Fruit fly (Drosophila melanogaster) whole organism, embryonic: ENCODE data around the gene mei-P26.

Source experiments
- ATbp ChIP-seq: fragments of 200-800 bp; sonication (Bioruptor generic); optimal IDR thresholded peaks from 2 replicates; lab custom pipeline; 2017; ENCODE audit warnings: missing biosample characterization, mild to moderate bottlenecking, missing genetic modification characterization, missing genetic modification reagents
- Asciz ChIP-seq: fragments of 200-800 bp; sonication (Bioruptor generic); optimal IDR thresholded peaks from 2 replicates; lab custom pipeline; 2017; ENCODE audit warnings: missing biosample characterization, mild to moderate bottlenecking, missing genetic modification characterization, missing genetic modification reagents
- BEAF-32 ChIP-seq: fragments of 200-800 bp; sonication (Bioruptor generic); optimal IDR thresholded peaks from 3 replicates; lab custom pipeline; 2017; ENCODE audit warnings: missing biosample characterization, missing genetic modification characterization, mild to moderate bottlenecking, moderate library complexity, missing genetic modification reagents
- Bgb ChIP-seq: fragments of 200-800 bp; sonication (Bioruptor generic); IDR thresholded peaks from 2 replicates; pipeline ENCODE4 v1.3.6; 2022; ENCODE audit warnings: missing biosample characterization, missing genetic modification characterization; ENCODE audit not compliant: partially characterized antibody
- CG10959 ChIP-seq: fragments of 200-800 bp; sonication (Bioruptor generic); IDR thresholded peaks from 2 replicates; pipeline ENCODE4 v1.3.6; 2022; ENCODE audit warnings: missing biosample characterization, missing genetic modification characterization
- CG11085 ChIP-seq: fragments of 200-800 bp; sonication (Bioruptor generic); IDR thresholded peaks from 2 replicates; pipeline ENCODE4 v1.3.6; 2022; ENCODE audit warnings: missing biosample characterization, missing genetic modification characterization
- CG11398 ChIP-seq: fragments of 200-800 bp; sonication (Bioruptor generic); optimal IDR thresholded peaks from 2 replicates; lab custom pipeline; 2016; ENCODE audit warnings: missing biosample characterization, missing genetic modification characterization
- CG11696 ChIP-seq: fragments of 200-800 bp; sonication (Bioruptor generic); IDR thresholded peaks from 2 replicates; pipeline ENCODE4 v1.3.6; 2022; ENCODE audit warnings: missing biosample characterization, missing genetic modification characterization
- CG12071 ChIP-seq: fragments of 200-800 bp; sonication (Bioruptor generic); optimal IDR thresholded peaks from 3 replicates; lab custom pipeline; 2018; ENCODE audit warnings: missing biosample characterization, mild to moderate bottlenecking, missing genetic modification characterization
- CG15269 ChIP-seq: fragments of 200-800 bp; sonication (Bioruptor generic); optimal IDR thresholded peaks from 2 replicates; lab custom pipeline; 2018; ENCODE audit warnings: missing biosample characterization, mild to moderate bottlenecking, missing genetic modification characterization, moderate library complexity
- CG15514 ChIP-seq: fragments of 200-800 bp; sonication (Bioruptor generic); optimal IDR thresholded peaks from 3 replicates; lab custom pipeline; 2017; ENCODE audit warnings: missing biosample characterization, missing genetic modification characterization, mild to moderate bottlenecking, moderate library complexity, missing genetic modification reagents
- CG15601 ChIP-seq: fragments of 200-800 bp; sonication (Bioruptor generic); optimal IDR thresholded peaks from 3 replicates; lab custom pipeline; 2019; ENCODE audit warnings: missing biosample characterization, mild to moderate bottlenecking, missing genetic modification characterization, moderate library complexity
- CG16863 ChIP-seq: fragments of 200-800 bp; sonication (Bioruptor generic); optimal IDR thresholded peaks from 3 replicates; lab custom pipeline; 2016; ENCODE audit warnings: missing biosample characterization, missing genetic modification characterization
- CG17912 ChIP-seq: fragments of 200-800 bp; sonication (Bioruptor generic); optimal IDR thresholded peaks from 2 replicates; lab custom pipeline; 2018; ENCODE audit warnings: missing biosample characterization, mild to moderate bottlenecking, missing genetic modification characterization
- CG18764 ChIP-seq: fragments of 200-800 bp; sonication (Bioruptor generic); optimal IDR thresholded peaks from 3 replicates; lab custom pipeline; 2016; ENCODE audit warnings: missing biosample characterization, missing genetic modification characterization
- CG3065 ChIP-seq: fragments of 200-800 bp; sonication (Bioruptor generic); optimal IDR thresholded peaks from 2 replicates; lab custom pipeline; 2016; ENCODE audit warnings: missing biosample characterization, missing genetic modification characterization
- CG31224 ChIP-seq: fragments of 200-800 bp; sonication (Bioruptor generic); IDR thresholded peaks from 2 replicates; pipeline ENCODE4 v1.3.6; 2022; ENCODE audit warnings: missing biosample characterization, missing genetic modification characterization
- CG31441 ChIP-seq: fragments of 200-800 bp; sonication (Bioruptor generic); IDR thresholded peaks from 2 replicates; pipeline ENCODE4 v1.3.6; 2022; ENCODE audit warnings: missing biosample characterization, missing genetic modification characterization
- CG3281 ChIP-seq: fragments of 200-800 bp; sonication (Bioruptor generic); optimal IDR thresholded peaks from 3 replicates; lab custom pipeline; 2017; ENCODE audit warnings: missing biosample characterization, mild to moderate bottlenecking, missing genetic modification characterization
- CG34422 ChIP-seq: fragments of 200-800 bp; sonication (Bioruptor generic); IDR thresholded peaks from 3 replicates; pipeline ENCODE4 v1.3.6; 2022; ENCODE audit warnings: missing biosample characterization, missing genetic modification characterization
- CG3995 ChIP-seq: fragments of 200-800 bp; sonication (Bioruptor generic); optimal IDR thresholded peaks from 3 replicates; lab custom pipeline; 2016; ENCODE audit warnings: missing biosample characterization, missing genetic modification characterization
- CG4282 ChIP-seq: fragments of 200-800 bp; sonication (Bioruptor generic); optimal IDR thresholded peaks from 2 replicates; lab custom pipeline; 2016; ENCODE audit warnings: missing biosample characterization, missing genetic modification characterization
- CG4328 ChIP-seq: fragments of 200-800 bp; sonication (Bioruptor generic); optimal IDR thresholded peaks from 3 replicates; lab custom pipeline; 2017; ENCODE audit warnings: missing biosample characterization, missing genetic modification reagents, missing genetic modification characterization
- CG5245 ChIP-seq: fragments of 200-800 bp; sonication (Bioruptor generic); optimal IDR thresholded peaks from 3 replicates; lab custom pipeline; 2016; ENCODE audit warnings: missing biosample characterization, missing genetic modification characterization
- CG6854 ChIP-seq: fragments of 200-800 bp; sonication (Bioruptor generic); optimal IDR thresholded peaks from 3 replicates; lab custom pipeline; 2017; ENCODE audit warnings: missing biosample characterization, mild to moderate bottlenecking, missing genetic modification characterization
- CG8281 ChIP-seq: fragments of 200-800 bp; sonication (Bioruptor generic); optimal IDR thresholded peaks from 2 replicates; lab custom pipeline; 2018; ENCODE audit warnings: missing biosample characterization, mild to moderate bottlenecking, missing genetic modification characterization, moderate library complexity
- CG8944 ChIP-seq: fragments of 200-800 bp; sonication (Bioruptor generic); optimal IDR thresholded peaks from 3 replicates; lab custom pipeline; 2016; ENCODE audit warnings: missing biosample characterization, missing genetic modification characterization
- Dek ChIP-seq: fragments of 200-800 bp; sonication (Bioruptor generic); optimal IDR thresholded peaks from 3 replicates; lab custom pipeline; 2019; ENCODE audit warnings: missing biosample characterization, mild to moderate bottlenecking, missing genetic modification characterization, moderate library complexity
- Gug ChIP-seq: fragments of 200-800 bp; sonication (Bioruptor generic); IDR thresholded peaks from 4 replicates; pipeline ENCODE4 v1.3.6; 2022; ENCODE audit warnings: missing biosample characterization, missing genetic modification characterization
- Hr78 ChIP-seq, 2 experiments: fragments of 200-800 bp in 1 of 2; fragments of >200 bp in 1 of 2; sonication (Bioruptor generic) in 1 of 2; optimal IDR thresholded peaks; 2 replicates each; lab custom pipeline; 2017 to 2019; ENCODE audit warnings: missing biosample characterization in 2 of 2, missing genetic modification characterization in 2 of 2, mild to moderate bottlenecking in 1 of 2, moderate library complexity in 1 of 2
- Mes4 ChIP-seq: fragments of 200-800 bp; sonication (Bioruptor generic); optimal IDR thresholded peaks from 2 replicates; lab custom pipeline; 2016; ENCODE audit warnings: missing biosample characterization, missing genetic modification characterization
- Nf-YB ChIP-seq: fragments of 200-800 bp; sonication (Bioruptor generic); optimal IDR thresholded peaks from 3 replicates; lab custom pipeline; 2019; ENCODE audit warnings: missing biosample characterization, mild to moderate bottlenecking, missing genetic modification characterization, moderate library complexity
- Oli ChIP-seq: fragments of 200-800 bp; sonication (Bioruptor generic); optimal IDR thresholded peaks from 2 replicates; lab custom pipeline; 2018; ENCODE audit warnings: missing biosample characterization, mild to moderate bottlenecking, missing genetic modification characterization, moderate library complexity
- Taf1 ChIP-seq: fragments of 200-800 bp; sonication (Bioruptor generic); IDR thresholded peaks from 2 replicates; pipeline ENCODE4 v1.3.6; 2022; ENCODE audit warnings: missing biosample characterization, missing genetic modification characterization
- Xbp1 ChIP-seq: fragments of 200-800 bp; sonication (Bioruptor generic); optimal IDR thresholded peaks from 3 replicates; lab custom pipeline; 2016; ENCODE audit warnings: missing biosample characterization, mild to moderate bottlenecking, missing genetic modification characterization
- da ChIP-seq: fragments of 200-800 bp; sonication (Bioruptor generic); optimal IDR thresholded peaks from 2 replicates; lab custom pipeline; 2016; ENCODE audit warnings: missing biosample characterization, missing genetic modification characterization
- emc ChIP-seq: fragments of 200-800 bp; sonication (Bioruptor generic); optimal IDR thresholded peaks from 2 replicates; lab custom pipeline; 2016; ENCODE audit warnings: missing biosample characterization, missing genetic modification characterization
- en ChIP-seq: fragments of 200-800 bp; sonication (Bioruptor generic); optimal IDR thresholded peaks from 2 replicates; lab custom pipeline; 2016; ENCODE audit warnings: missing biosample characterization, missing genetic modification characterization
- hth ChIP-seq: fragments of >200 bp; optimal IDR thresholded peaks from 2 replicates; lab custom pipeline; 2017; ENCODE audit warnings: inconsistent platforms
- insv ChIP-seq, 2 experiments: fragments of 200-800 bp; sonication (Bioruptor generic); optimal IDR thresholded peaks; 3 replicates each; lab custom pipeline; 2016 to 2018; ENCODE audit warnings: missing biosample characterization in 2 of 2, missing genetic modification characterization in 2 of 2
- jing ChIP-seq: fragments of 200-800 bp; sonication (Bioruptor generic); optimal IDR thresholded peaks from 2 replicates; lab custom pipeline; 2018; ENCODE audit warnings: missing biosample characterization, mild to moderate bottlenecking, missing genetic modification characterization
- lola ChIP-seq, 3 experiments: fragments of >200 bp in 2 of 3; fragments of 200-800 bp in 1 of 3; sonication (Bioruptor generic) in 1 of 3; optimal IDR thresholded peaks; 2 replicates each; lab custom pipeline; 2017 to 2019; ENCODE audit warnings: missing biosample characterization in 3 of 3, missing genetic modification characterization in 3 of 3, mild to moderate bottlenecking in 1 of 3, moderate library complexity in 1 of 3
- pita ChIP-seq: fragments of 200-800 bp; sonication (Bioruptor generic); optimal IDR thresholded peaks from 2 replicates; lab custom pipeline; 2017; ENCODE audit warnings: missing biosample characterization, mild to moderate bottlenecking, missing genetic modification characterization
- pum ChIP-seq: fragments of 200-800 bp; sonication (Bioruptor generic); optimal IDR thresholded peaks from 2 replicates; lab custom pipeline; 2016; ENCODE audit warnings: missing biosample characterization, missing genetic modification characterization
- stc ChIP-seq: fragments of 200-800 bp; sonication (Bioruptor generic); IDR thresholded peaks from 2 replicates; pipeline ENCODE4 v1.3.6; 2022; ENCODE audit warnings: missing biosample characterization, missing genetic modification characterization
- tna ChIP-seq: fragments of 200-800 bp; sonication (Bioruptor generic); IDR thresholded peaks from 2 replicates; pipeline ENCODE4 v1.3.6; 2022; ENCODE audit warnings: missing biosample characterization, missing genetic modification characterization; ENCODE audit not compliant: partially characterized antibody
- vnd ChIP-seq: fragments of 200-800 bp; sonication (Bioruptor generic); IDR thresholded peaks from 3 replicates; pipeline ENCODE4 v1.3.6; 2022; ENCODE audit warnings: missing biosample characterization, missing genetic modification characterization; ENCODE audit not compliant: partially characterized antibody
- wek ChIP-seq: fragments of 200-800 bp; sonication (Bioruptor generic); optimal IDR thresholded peaks from 3 replicates; lab custom pipeline; 2018; ENCODE audit warnings: missing biosample characterization, mild to moderate bottlenecking, missing genetic modification characterization, moderate library complexity
- yki ChIP-seq: fragments of >200 bp; optimal IDR thresholded peaks from 3 replicates; lab custom pipeline; 2018

mei-P26 gene

DNA sequence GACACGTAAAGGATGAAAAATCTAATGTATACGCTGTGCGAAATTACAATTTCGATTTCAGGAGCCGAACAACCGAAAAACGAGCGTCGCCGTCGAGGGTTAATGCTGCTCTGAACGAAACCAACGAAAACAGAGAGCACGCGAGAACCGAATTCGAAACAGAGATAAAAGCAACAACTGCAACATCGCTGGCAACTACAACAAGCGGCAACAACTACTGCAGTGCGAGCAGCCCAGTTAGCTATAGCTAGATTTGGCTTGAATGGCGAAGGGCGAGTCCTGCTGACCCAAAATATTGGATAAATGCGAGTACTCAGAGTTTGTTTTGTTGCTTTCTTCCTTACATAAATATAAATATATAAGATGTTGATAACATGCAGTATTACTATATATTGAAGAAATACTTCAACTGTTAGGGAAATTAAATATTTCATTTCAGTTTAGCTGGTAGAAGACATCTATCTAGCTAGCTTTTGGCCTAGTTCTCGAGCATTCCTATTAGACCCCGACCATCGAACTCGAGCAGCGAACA is 28.1 kb upstream of the mei-P26 start, which contains the start of gene fend (continued):
- TF ChIP-seq CG10959 (GFP tag; lab: Robert Waterston, UW) (peak; percentile 77), Oli (tag; lab: Kevin White, UChicago) (peak; percentile 24), BEAF-32 (GFP tag; lab: Kevin White, UChicago) (no peak), CG5245 (GFP tag; lab: Kevin White, UChicago) (no peak), da (GFP tag; lab: Kevin White, UChicago) (no peak), CG3995 (GFP tag; lab: Kevin White, UChicago) (no peak), CG4282 (GFP tag; lab: Kevin White, UChicago) (no peak), emc (GFP tag; lab: Kevin White, UChicago) (no peak), hth (no peak), CG6854 (GFP tag; lab: Kevin White, UChicago) (peak; percentile 19), CG15514 (GFP tag; lab: Kevin White, UChicago) (peak; percentile 97), Asciz (GFP tag; lab: Kevin White, UChicago) (no peak), yki (lab: Kevin White, UChicago) (no peak), en (no peak), CG15269 (tag; lab: Kevin White, UChicago) (peak; percentile 57), CG16863 (GFP tag; lab: Kevin White, UChicago) (no peak), CG11696 (GFP tag; lab: Robert Waterston, UW) (no peak), tna (GFP tag; lab: Robert Waterston, UW) (no peak), pita (GFP tag; lab: Kevin White, UChicago) (no peak), Nf-YB (no peak), Taf1 (GFP tag; lab: Robert Waterston, UW) (no peak), Bgb (GFP tag; lab: Robert Waterston, UW) (no peak), Hr78 (GFP tag; optimal IDR thresholded peaks at IDR 0.05; lab: Kevin White, UChicago) (peak in 1 of 2 experiments; percentile 25), Dek (tag; lab: Kevin White, UChicago) (no peak), Mes4 (GFP tag; lab: Kevin White, UChicago) (no peak), lola (GFP tag; optimal IDR thresholded peaks at IDR 0.05; lab: Kevin White, UChicago) (peak in 1 of 3 experiments; percentile 47), vnd (GFP tag; lab: Robert Waterston, UW) (no peak), CG3065 (GFP tag; lab: Kevin White, UChicago) (no peak), CG15601 (tag; lab: Kevin White, UChicago) (no peak), CG12071 (GFP tag; lab: Kevin White, UChicago) (no peak), CG31441 (GFP tag; lab: Robert Waterston, UW) (peak; percentile 53), CG8944 (GFP tag; lab: Kevin White, UChicago) (no peak), Xbp1 (no peak), Gug (GFP tag; lab: Robert Waterston, UW) (no peak), CG3281 (GFP tag; lab: Kevin White, UChicago) (peak; percentile 38)
- TF ChIP-seq, all 482 proteins: peak for 143

- TF ChIP-seq CG18764 (peak; percentile 9), stc (GFP tag; lab: Robert Waterston, UW) (peak; percentile 52; the same call in 1 of the 2 replicates), CG34422 (GFP tag; lab: Robert Waterston, UW) (no peak), CG11398 (GFP tag; lab: Kevin White, UChicago) (peak; percentile 10), CG4328 (GFP tag; lab: Kevin White, UChicago) (no peak), CG31224 (GFP tag; lab: Robert Waterston, UW) (0 out of 2 replicates have a peak, but pooled peaks have one; percentile 9), jing (GFP tag; lab: Kevin White, UChicago) (peak; percentile 8), ATbp (peak; percentile 54), CG11085 (GFP tag; lab: Robert Waterston, UW) (no peak), wek (GFP tag; lab: Kevin White, UChicago) (peak; percentile 26), insv (GFP tag; optimal IDR thresholded peaks at IDR 0.05; lab: Kevin White, UChicago) (no peak), CG17912 (no peak), CG8281 (peak; percentile 25), pum (GFP tag; lab: Kevin White, UChicago) (peak; percentile 38)
Observed at dm6 chrX:9136776-9137550, 26.1 kb upstream of the mei-P26 start.
